Worm (Caenorhabditis elegans) whole organism, L4 larva: ENCODE measurements around the gene dao-3.

Experiments
- F10B5.3 ChIP-seq: sonication (generic microtip); optimal IDR thresholded peaks from 2 replicates; lab custom pipeline; 2016; ENCODE audit warnings: mild to moderate bottlenecking, missing genetic modification characterization, missing compliant biosample characterization
- ceh-28 ChIP-seq: fragments of 150-350 bp; optimal IDR thresholded peaks from 2 replicates; lab custom pipeline; 2014; ENCODE audit warnings: missing biosample characterization, missing genetic modification reagents, missing genetic modification characterization
- fkh-10 ChIP-seq: fragments of 150-350 bp; optimal IDR thresholded peaks from 2 replicates; lab custom pipeline; 2014; ENCODE audit warnings: missing biosample characterization, missing genetic modification reagents, missing genetic modification characterization
- hlh-30 ChIP-seq: sonication (generic microtip); optimal IDR thresholded peaks from 2 replicates; lab custom pipeline; 2017; ENCODE audit warnings: antibody characterized with exemption, mild to moderate bottlenecking, missing genetic modification characterization, missing compliant biosample characterization; ENCODE audit not compliant: insufficient read depth
- lsy-2 ChIP-seq, 2 experiments: fragments of 150-350 bp in 1 of 2; sonication (generic microtip) in 1 of 2; optimal IDR thresholded peaks; 2 replicates each; lab custom pipeline; 2014 to 2017; ENCODE audit warnings: missing biosample characterization in 2 of 2, missing genetic modification characterization in 2 of 2
- mes-2 ChIP-seq: sonication (generic microtip); optimal IDR thresholded peaks from 2 replicates; lab custom pipeline; 2016; ENCODE audit warnings: missing genotype, mild to moderate bottlenecking, missing genetic modification characterization, missing compliant biosample characterization; ENCODE audit not compliant: poor library complexity, severe bottlenecking
- mxl-3 ChIP-seq: fragments of 200-800 bp; sonication (Bioruptor generic); optimal IDR thresholded peaks from 2 replicates; lab custom pipeline; 2018; ENCODE audit warnings: mild to moderate bottlenecking, missing genetic modification characterization, missing compliant biosample characterization
- pqm-1 ChIP-seq: sonication (generic microtip); optimal IDR thresholded peaks from 2 replicates; lab custom pipeline; 2017; ENCODE audit warnings: missing biosample characterization, missing genetic modification characterization
- ztf-11 ChIP-seq: fragments of 150-350 bp; optimal IDR thresholded peaks from 2 replicates; lab custom pipeline; 2014; ENCODE audit warnings: missing biosample characterization, missing genetic modification characterization

DNA sequence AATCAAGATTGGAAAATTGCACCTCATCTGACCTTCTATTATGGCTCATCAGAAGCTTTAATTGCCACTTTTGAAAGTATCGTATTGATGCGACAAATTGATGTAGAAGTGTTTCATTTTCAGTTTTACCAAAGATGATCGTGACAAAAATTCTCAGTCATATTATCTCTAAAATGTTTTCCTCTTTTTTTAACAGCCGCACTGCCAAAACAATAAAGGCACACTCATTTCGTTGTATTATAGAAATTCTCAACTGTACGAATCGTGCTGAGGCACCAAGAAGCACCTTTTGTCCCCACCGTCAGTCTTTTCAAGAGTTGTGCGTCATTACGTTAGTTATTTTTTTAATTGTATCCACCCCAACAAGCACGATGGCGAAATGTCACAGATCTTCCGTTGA lies 21.6 kb upstream of the dao-3 start, which contains the start of gene K07E3.9:
- TF ChIP-seq lsy-2 (tag; optimal IDR thresholded peaks at IDR 0.05; lab: Kevin White, UChicago) (no peak), hlh-30 (tag; lab: Kevin White, UChicago) (no peak), fkh-10 (no peak), ztf-11 (tag; lab: Kevin White, UChicago) (no peak), ceh-28 (tag; lab: Kevin White, UChicago) (no peak), mes-2 (tag; lab: Kevin White, UChicago) (no peak), pqm-1 (tag; lab: Kevin White, UChicago) (no peak), mxl-3 (GFP tag; lab: Kevin White, UChicago) (no peak), F10B5.3 (no peak)
